Worm (Caenorhabditis elegans) whole organism, L4/young adult: ENCODE data around the gene T02D1.7.

Experiments
- W03F9.2 ChIP-seq: fragments of 150-350 bp; optimal IDR thresholded peaks from 2 replicates; lab custom pipeline; 2014; ENCODE audit warnings: missing biosample characterization, missing genetic modification characterization
- dao-5 ChIP-seq: sonication (generic microtip); optimal IDR thresholded peaks from 2 replicates; lab custom pipeline; 2016; ENCODE audit warnings: missing genotype, missing genetic modification characterization, moderate library complexity, missing compliant biosample characterization
- him-1 ChIP-seq: sonication (generic microtip); optimal IDR thresholded peaks from 2 replicates; lab custom pipeline; 2016; ENCODE audit warnings: missing genotype, missing genetic modification reagents, missing genetic modification characterization, missing compliant biosample characterization

Gene T02D1.7

ce11 chrIV:17371469-17371868 is 35.5 kb downstream of the T02D1.7 start, which contains the start of gene C30H6.5:
Gene C30H6.5 (plus strand): TSS chrIV:17371769.
- TF ChIP-seq W03F9.2 (tag; lab: Kevin White, UChicago) (no peak), dao-5 (tag; lab: Kevin White, UChicago) (no peak), him-1 (tag; lab: Kevin White, UChicago) (no peak)

DNA sequence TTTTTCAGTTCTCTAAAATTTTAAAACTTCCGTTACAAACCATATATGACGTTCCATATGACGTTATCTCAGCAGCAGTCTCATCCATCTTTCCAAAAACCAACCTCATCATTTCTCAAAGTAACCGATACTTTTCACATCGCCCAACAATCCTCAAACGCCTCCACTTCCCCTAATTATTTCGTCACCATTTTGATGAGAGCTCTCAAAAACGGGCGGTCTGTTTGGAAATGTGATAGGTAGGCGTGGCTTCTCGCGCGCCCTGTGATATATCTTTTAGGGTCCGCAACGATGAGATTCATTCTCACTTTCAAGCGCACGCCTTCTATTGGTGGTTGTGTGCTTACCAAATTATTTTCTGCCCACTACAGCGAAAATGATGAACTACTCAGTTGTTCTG is 38.6 kb downstream of the T02D1.7 start, which contains the start of gene trh-1:
TSS of gene trh-1 (plus strand) at position 301 of the 400 bp plus-strand sequence.
- TF ChIP-seq W03F9.2 (tag; lab: Kevin White, UChicago) (no peak), him-1 (tag; lab: Kevin White, UChicago) (no peak), dao-5 (tag; lab: Kevin White, UChicago) (no peak)

ce11 chrIV:17367294-17367693 is 39.6 kb downstream of the T02D1.7 start, which contains the start of gene zipt-17:
Gene zipt-17 (minus strand): TSS chrIV:17367394.
- TF ChIP-seq W03F9.2 (tag; lab: Kevin White, UChicago): no peak
- TF ChIP-seq him-1 (tag; lab: Kevin White, UChicago): no peak
- no peak for TF ChIP-seq dao-5 (tag; lab: Kevin White, UChicago)

ce11 chrIV:17361143-17361542 is 45.8 kb downstream of the T02D1.7 start, which contains the start of gene clec-202:
Gene clec-202 (plus strand): TSS chrIV:17361443.
- TF ChIP-seq him-1 (tag; lab: Kevin White, UChicago) (no peak), dao-5 (tag; lab: Kevin White, UChicago) (no peak), W03F9.2 (tag; lab: Kevin White, UChicago) (no peak)
